Worm (Caenorhabditis elegans) whole organism, early embryonic: ENCODE results near the gene Y51A2B.8.

ENCODE experiments used
- F13C5.2 ChIP-seq: sonication (generic microtip); optimal IDR thresholded peaks from 2 replicates; lab custom pipeline; 2017; ENCODE audit warnings: mild to moderate bottlenecking, missing genetic modification characterization, inconsistent platforms, missing compliant biosample characterization
- aly-1 ChIP-seq: sonication (generic microtip); optimal IDR thresholded peaks from 2 replicates; lab custom pipeline; 2016; ENCODE audit warnings: missing genetic modification characterization, missing compliant biosample characterization
- ama-1 ChIP-seq: fragments of 150-350 bp; optimal IDR thresholded peaks from 2 replicates; lab custom pipeline; 2014
- ceh-13 ChIP-seq: fragments of 200-800 bp; sonication (Bioruptor generic); optimal IDR thresholded peaks from 2 replicates; lab custom pipeline; 2018; ENCODE audit warnings: mild to moderate bottlenecking, missing genetic modification characterization, missing compliant biosample characterization
- ceh-36 ChIP-seq: sonication (generic microtip); optimal IDR thresholded peaks from 2 replicates; lab custom pipeline; 2016; ENCODE audit warnings: missing genetic modification characterization, inconsistent platforms, missing compliant biosample characterization
- hmg-4 ChIP-seq: fragments of 200-800 bp; sonication (Bioruptor generic); optimal IDR thresholded peaks from 2 replicates; lab custom pipeline; 2018; ENCODE audit warnings: mild to moderate bottlenecking, missing genetic modification characterization, missing compliant biosample characterization
- hnd-1 ChIP-seq: sonication (generic microtip); optimal IDR thresholded peaks from 2 replicates; lab custom pipeline; 2016; ENCODE audit warnings: missing genetic modification characterization, missing compliant biosample characterization
- pes-1 ChIP-seq: fragments of 200-800 bp; sonication (Bioruptor generic); IDR thresholded peaks from 2 replicates; pipeline ENCODE4 v1.3.6; 2022; ENCODE audit warnings: missing genetic modification reagents, missing genetic modification characterization, missing compliant biosample characterization
- sea-1 ChIP-seq: fragments of 200-800 bp; sonication (Bioruptor generic); conservative IDR thresholded peaks from 2 replicates; pipeline ENCODE4 v1.3.6; 2022; ENCODE audit warnings: missing genetic modification characterization, missing compliant biosample characterization
- tbx-11 ChIP-seq: fragments of 200-800 bp; sonication (Bioruptor generic); IDR thresholded peaks from 2 replicates; pipeline ENCODE4 v1.3.6; 2022; ENCODE audit warnings: missing genetic modification characterization, missing compliant biosample characterization
- tbx-37 ChIP-seq: fragments of 200-800 bp; sonication (Bioruptor generic); conservative IDR thresholded peaks from 2 replicates; pipeline ENCODE4 v1.3.6; 2022; ENCODE audit warnings: missing genetic modification reagents, missing genetic modification characterization, missing compliant biosample characterization
- tra-4 ChIP-seq: sonication (generic microtip); optimal IDR thresholded peaks from 2 replicates; lab custom pipeline; 2017; ENCODE audit warnings: missing genetic modification characterization, missing compliant biosample characterization

- TF ChIP-seq aly-1 (tag; lab: Kevin White, UChicago) (no peak), hnd-1 (tag; lab: Kevin White, UChicago) (no peak), sea-1 (GFP tag; lab: Robert Waterston, UW) (no peak), ceh-13 (GFP tag; lab: Kevin White, UChicago) (no peak), ama-1 (lab: Kevin White, UChicago) (no peak), F13C5.2 (tag; lab: Kevin White, UChicago) (no peak), hmg-4 (GFP tag; lab: Kevin White, UChicago) (no peak), tbx-37 (no peak), tbx-11 (GFP tag; lab: Robert Waterston, UW) (no peak), ceh-36 (tag; lab: Kevin White, UChicago) (no peak), tra-4 (tag; lab: Kevin White, UChicago) (no peak), pes-1 (no peak)
Observed at ce11 chrV:18420797-18421196, 41.9 kb downstream of the Y51A2B.8 start, which contains the start of gene srj-26.
